Fruit fly (Drosophila melanogaster): ENCODE data around the gene ctrip.

Gene ctrip

DNA sequence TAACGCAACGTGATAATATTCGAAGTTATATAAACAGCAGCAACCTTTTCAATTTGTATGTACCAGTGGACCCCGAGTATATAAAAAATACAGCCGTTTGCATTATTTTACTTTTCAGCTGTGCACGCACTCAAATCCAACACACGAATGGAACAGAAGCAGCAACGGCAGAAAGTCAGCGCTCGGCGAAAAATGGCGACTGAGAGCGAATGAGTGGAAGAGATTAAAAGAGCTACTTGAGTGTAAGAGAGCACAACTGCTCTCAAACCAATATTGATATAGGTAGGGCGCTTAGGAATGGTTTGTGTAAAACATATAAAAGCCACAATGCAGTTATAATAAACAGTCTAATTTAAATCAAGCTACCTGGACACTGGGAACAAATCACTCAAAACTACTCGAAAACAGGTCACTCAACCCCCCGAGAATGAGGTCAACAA, 5.6 kb downstream of the ctrip start (continued):
- TF ChIP-seq Nf-YA (GFP tag; IDR thresholded peaks at IDR 0.05) (no peak), org-1 (GFP tag; optimal IDR thresholded peaks at IDR 0.05) (peak; percentile 58), ara (GFP tag; IDR thresholded peaks at IDR 0.05) (no peak), dmrt99B (tag; optimal IDR thresholded peaks at IDR 0.05) (peak; percentile 58), CG16813 (GFP tag; IDR thresholded peaks at IDR 0.05; ENCODE audit: partially characterized antibody) (no peak), bbx (GFP tag; IDR thresholded peaks at IDR 0.05; ENCODE audit: partially characterized antibody) (peak; percentile 64; the same call in 1 of the 2 replicates), insv (GFP tag; optimal IDR thresholded peaks at IDR 0.05) (peak in 1 of 2 experiments; percentile 39), maf-S (GFP tag; optimal IDR thresholded peaks at IDR 0.05) (peak; percentile 70), al (GFP tag; IDR thresholded peaks at IDR 0.05) (no peak), vvl (GFP tag; IDR thresholded peaks at IDR 0.05) (peak; percentile 48), CG3163 (GFP tag; optimal IDR thresholded peaks at IDR 0.05) (peak; percentile 63)

DNA sequence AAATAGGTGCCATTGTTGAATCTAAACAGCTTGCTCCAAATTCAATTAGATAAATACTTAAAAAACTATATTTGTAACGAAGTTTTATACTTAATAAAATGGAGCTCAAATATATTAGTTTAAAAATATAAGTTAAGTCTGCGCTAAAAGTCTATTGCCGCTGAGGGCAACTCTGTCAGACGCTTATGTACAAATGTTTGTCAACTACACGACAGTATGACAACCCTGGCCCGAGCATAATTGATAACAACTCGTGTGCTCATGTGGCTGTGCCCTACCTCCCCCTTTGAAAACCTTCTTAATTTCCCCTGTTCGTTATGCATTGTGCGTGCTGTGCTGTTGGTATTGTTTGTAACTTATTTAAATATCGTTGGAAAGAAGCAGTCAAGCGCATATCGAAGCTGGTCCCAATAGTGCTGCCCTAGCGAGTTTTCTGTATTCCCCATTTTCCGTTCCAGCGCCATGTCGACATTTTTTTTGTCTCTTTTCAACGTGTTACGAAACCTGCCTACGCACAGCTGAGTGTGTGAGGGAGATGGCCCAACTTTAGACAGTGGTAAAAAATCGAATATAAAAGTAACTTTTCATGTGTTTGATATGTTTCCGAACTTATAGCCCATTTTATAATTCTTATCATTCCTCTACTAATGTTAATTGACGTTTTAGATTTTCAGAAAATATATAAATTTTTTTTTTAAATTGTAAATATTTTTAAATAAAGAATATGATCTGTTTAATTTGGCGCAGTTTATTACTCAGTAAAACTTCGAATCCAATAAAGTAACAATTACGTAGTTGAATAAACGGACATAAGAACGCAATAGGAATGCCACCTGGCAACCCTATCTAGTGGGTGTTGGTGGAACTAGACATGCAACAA, 6.8 kb downstream of the ctrip start:
- TF ChIP-seq ham (GFP tag; IDR thresholded peaks at IDR 0.05) (no peak), CG1792 (GFP tag; optimal IDR thresholded peaks at IDR 0.05) (no peak), CG10543 (GFP tag; optimal IDR thresholded peaks at IDR 0.05) (peak; percentile 61), ro (GFP tag; IDR thresholded peaks at IDR 0.05) (no peak), Rx (GFP tag; IDR thresholded peaks at IDR 0.05) (0 out of 2 replicates have a peak, but pooled peaks have one; percentile 7), rib (GFP tag; IDR thresholded peaks at IDR 0.05) (no peak), dm (GFP tag; optimal IDR thresholded peaks at IDR 0.05) (peak; percentile 14), CG15073 (GFP tag; optimal IDR thresholded peaks at IDR 0.05) (no peak), Spps (tag; optimal IDR thresholded peaks at IDR 0.05) (peak; percentile 46), Eip74EF (GFP tag; optimal IDR thresholded peaks at IDR 0.05) (peak in 1 of 2 experiments; percentile 20), CG7963 (GFP tag; IDR thresholded peaks at IDR 0.05; ENCODE audit: partially characterized antibody) (no peak), CG14710 (tag; optimal IDR thresholded peaks at IDR 0.05) (peak; percentile 71), CG7839 (tag; optimal IDR thresholded peaks at IDR 0.05) (peak; percentile 83), Dp (GFP tag; optimal IDR thresholded peaks at IDR 0.05) (no peak), CG17359 (tag; optimal IDR thresholded peaks at IDR 0.05) (peak; percentile 75), CG4820 (GFP tag; optimal IDR thresholded peaks at IDR 0.05) (peak; percentile 53), CG33213 (GFP tag; optimal IDR thresholded peaks at IDR 0.05) (no peak), CG11085 (GFP tag; IDR thresholded peaks at IDR 0.05) (peak; percentile 40; the same call in 1 of the 2 replicates), CG9437 (GFP tag; optimal IDR thresholded peaks at IDR 0.05) (peak; percentile 78), luna (GFP tag; optimal IDR thresholded peaks at IDR 0.05) (no peak), CG43689 (GFP tag; IDR thresholded peaks at IDR 0.05) (0 out of 2 replicates have a peak, but pooled peaks have one; percentile 44), mam (GFP tag; optimal IDR thresholded peaks at IDR 0.05) (no peak), CG10565 (GFP tag; optimal IDR thresholded peaks at IDR 0.05) (no peak), Doc2 (GFP tag; IDR thresholded peaks at IDR 0.05) (no peak), trem (tag; optimal IDR thresholded peaks at IDR 0.05) (peak; percentile 54), CG6689 (GFP tag; IDR thresholded peaks at IDR 0.05) (peak; percentile 72), odd (GFP tag; optimal IDR thresholded peaks at IDR 0.05) (peak; percentile 64), Gsc (GFP tag; IDR thresholded peaks at IDR 0.05) (no peak), Sox100B (GFP tag; optimal IDR thresholded peaks at IDR 0.05) (peak; percentile 77), Poxn (GFP tag; IDR thresholded peaks at IDR 0.05) (no peak), fd102C (GFP tag; optimal IDR thresholded peaks at IDR 0.05) (no peak), Vsx1 (GFP tag; optimal IDR thresholded peaks at IDR 0.05) (no peak), vnd (GFP tag; IDR thresholded peaks at IDR 0.05; ENCODE audit: partially characterized antibody) (no peak), Mrtf (GFP tag; IDR thresholded peaks at IDR 0.05) (peak; percentile 33; the same call in 1 of the 3 replicates), CG1529 (GFP tag; optimal IDR thresholded peaks at IDR 0.05) (no peak), pfk (GFP tag; optimal IDR thresholded peaks at IDR 0.05) (no peak), seq (GFP tag; IDR thresholded peaks at IDR 0.05) (no peak; the same call in 1 of the 2 replicates)
